Fruit fly (Drosophila melanogaster) S2 (cell line): ENCODE data around the gene yps.

ENCODE experiments used
- CG8478 ChIP-seq: fragments of >200 bp; optimal IDR thresholded peaks from 2 replicates; lab custom pipeline; 2018
- CTCF ChIP-seq, 2 experiments: fragments of >200 bp; optimal IDR thresholded peaks; 2 replicates each; lab custom pipeline; 2018

- TF ChIP-seq CG8478 (lab: Kevin White, UChicago) (no peak), CTCF (optimal IDR thresholded peaks at IDR 0.05; lab: Kevin White, UChicago) (no peak)
These were observed 41.8 kb downstream of the yps start for dm6 chr3L:12083092-12083680.
